Worm (Caenorhabditis elegans) whole organism, L4 larva: Measurements from ENCODE around the gene F55C9.3.

Experiments
- T20F7.1 ChIP-seq: fragments of 200-800 bp; sonication (Bioruptor generic); optimal IDR thresholded peaks from 2 replicates; lab custom pipeline; 2018; ENCODE audit warnings: mild to moderate bottlenecking, missing genetic modification characterization, missing compliant biosample characterization
- lin-38 ChIP-seq: fragments of 200-800 bp; sonication (Bioruptor generic); IDR thresholded peaks from 2 replicates; pipeline ENCODE4 v1.3.6; 2022; ENCODE audit warnings: missing genetic modification reagents, missing genetic modification characterization, missing compliant biosample characterization
- mxl-2 ChIP-seq: fragments of 200-800 bp; sonication (Bioruptor generic); conservative IDR thresholded peaks from 2 replicates; pipeline ENCODE4 v1.3.6; 2022; ENCODE audit warnings: missing genetic modification reagents, missing genetic modification characterization, missing compliant biosample characterization
- pha-4 ChIP-seq, 2 experiments: fragments of 150-350 bp in 1 of 2; fragments of 200-800 bp in 1 of 2; sonication (Bioruptor generic) in 1 of 2; IDR thresholded peaks in 1 of 2; optimal IDR thresholded peaks in 1 of 2; 2 replicates each; pipeline versions ENCODE4 v1.3.6 to Lab custom; 2014 to 2022; ENCODE audit warnings: missing genetic modification characterization in 2 of 2, missing genetic modification reagents in 2 of 2, missing biosample characterization in 1 of 2, missing compliant biosample characterization in 1 of 2

DNA sequence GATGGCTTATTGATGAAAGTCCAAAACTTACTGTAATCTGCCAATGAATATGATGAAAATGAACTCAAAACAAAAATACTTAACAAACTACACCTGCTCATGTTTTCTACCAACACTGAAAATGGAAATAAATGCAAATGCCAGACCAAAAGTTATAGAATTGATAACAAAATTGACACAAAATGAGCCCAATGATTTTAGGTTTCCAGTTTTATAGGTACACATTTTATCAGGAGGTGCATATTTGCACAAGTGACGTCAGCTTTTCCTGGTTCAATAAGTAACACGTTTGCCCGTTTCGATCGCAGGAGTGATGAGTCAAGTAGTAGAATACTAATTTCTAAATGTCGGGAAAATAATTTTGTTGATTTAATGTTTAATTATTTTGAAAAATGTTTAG is 8.8 kb upstream of the F55C9.3 start, which contains the start of gene F55C9.6:
- TF ChIP-seq pha-4 (GFP tag; IDR thresholded peaks at IDR 0.05; lab: Robert Waterston, UW) (no peak), pha-4 (tag; optimal IDR thresholded peaks at IDR 0.05; lab: Kevin White, UChicago) (no peak), T20F7.1 (GFP tag; lab: Kevin White, UChicago) (no peak), lin-38 (GFP tag; lab: Robert Waterston, UW) (no peak), mxl-2 (no peak)
